Fruit fly (Drosophila melanogaster) whole organism, embryonic: ENCODE results near the gene Rab30.

Experiments used
- Bgb ChIP-seq: fragments of 200-800 bp; sonication (Bioruptor generic); IDR thresholded peaks from 2 replicates; pipeline ENCODE4 v1.3.6; 2022; ENCODE audit warnings: missing biosample characterization, missing genetic modification characterization; ENCODE audit not compliant: partially characterized antibody
- Blimp-1 ChIP-seq: fragments of 200-800 bp; sonication (Bioruptor generic); optimal IDR thresholded peaks from 3 replicates; lab custom pipeline; 2018; ENCODE audit warnings: missing biosample characterization, missing genetic modification characterization, mild to moderate bottlenecking, moderate library complexity, missing genetic modification reagents
- CG10366 ChIP-seq: fragments of 200-800 bp; sonication (Bioruptor generic); IDR thresholded peaks from 2 replicates; pipeline ENCODE4 v1.3.6; 2022; ENCODE audit warnings: missing biosample characterization, missing genetic modification characterization
- CG12769 ChIP-seq: fragments of 200-800 bp; sonication (Bioruptor generic); optimal IDR thresholded peaks from 2 replicates; lab custom pipeline; 2019; ENCODE audit warnings: missing biosample characterization, mild to moderate bottlenecking, missing genetic modification characterization, moderate library complexity
- CG17328 ChIP-seq: fragments of 200-800 bp; sonication (Bioruptor generic); IDR thresholded peaks from 2 replicates; pipeline ENCODE4 v1.3.6; 2022; ENCODE audit warnings: missing biosample characterization, missing genetic modification characterization
- CG2199 ChIP-seq: fragments of 200-800 bp; sonication (Bioruptor generic); IDR thresholded peaks from 3 replicates; pipeline ENCODE4 v1.3.6; 2022; ENCODE audit warnings: missing biosample characterization, missing genetic modification characterization
- CG31388 ChIP-seq: fragments of 200-800 bp; sonication (Bioruptor generic); optimal IDR thresholded peaks from 2 replicates; lab custom pipeline; 2016; ENCODE audit warnings: missing biosample characterization, missing genetic modification characterization
- CG34224 ChIP-seq: fragments of 200-800 bp; sonication (Bioruptor generic); IDR thresholded peaks from 3 replicates; pipeline ENCODE4 v1.3.6; 2022; ENCODE audit warnings: missing biosample characterization, missing genetic modification characterization; ENCODE audit not compliant: partially characterized antibody
- CG6254 ChIP-seq: fragments of 200-800 bp; sonication (Bioruptor generic); optimal IDR thresholded peaks from 3 replicates; lab custom pipeline; 2017; ENCODE audit warnings: mild to moderate bottlenecking, missing biosample characterization, missing genetic modification reagents, missing genetic modification characterization
- CG8944 ChIP-seq: fragments of 200-800 bp; sonication (Bioruptor generic); optimal IDR thresholded peaks from 3 replicates; lab custom pipeline; 2016; ENCODE audit warnings: missing biosample characterization, missing genetic modification characterization
- D ChIP-seq, 2 experiments: fragments of 200-800 bp in 1 of 2; fragments of >200 bp in 1 of 2; sonication (Bioruptor generic) in 1 of 2; optimal IDR thresholded peaks; 2 replicates in 1 of 2; 3 replicates in 1 of 2; lab custom pipeline; 2017; ENCODE audit warnings: mild to moderate bottlenecking in 1 of 2, missing biosample characterization in 1 of 2, missing genetic modification characterization in 1 of 2, missing genetic modification reagents in 1 of 2
- D19A ChIP-seq: fragments of 200-800 bp; optimal IDR thresholded peaks from 3 replicates; lab custom pipeline; 2019; ENCODE audit warnings: missing biosample characterization, mild to moderate bottlenecking, missing genetic modification characterization, moderate library complexity
- Deaf1 ChIP-seq: fragments of 200-800 bp; optimal IDR thresholded peaks from 3 replicates; lab custom pipeline; 2019; ENCODE audit warnings: missing biosample characterization, mild to moderate bottlenecking, missing genetic modification characterization, moderate library complexity
- Dref ChIP-seq: fragments of 200-800 bp; sonication (Bioruptor generic); IDR thresholded peaks from 2 replicates; pipeline ENCODE4 v1.3.6; 2022; ENCODE audit warnings: missing biosample characterization, missing genetic modification characterization
- Drgx ChIP-seq: fragments of 200-800 bp; sonication (Bioruptor generic); IDR thresholded peaks from 2 replicates; pipeline ENCODE4 v1.3.6; 2022; ENCODE audit warnings: missing biosample characterization, missing genetic modification characterization
- Ets65A ChIP-seq: fragments of 200-800 bp; sonication (Bioruptor generic); peaks from one replicate; lab custom pipeline; 2016; ENCODE audit warnings: missing biosample characterization, missing genetic modification characterization
- Gug ChIP-seq: fragments of 200-800 bp; sonication (Bioruptor generic); IDR thresholded peaks from 4 replicates; pipeline ENCODE4 v1.3.6; 2022; ENCODE audit warnings: missing biosample characterization, missing genetic modification characterization
- MTF-1 ChIP-seq: fragments of 200-800 bp; sonication (Bioruptor generic); optimal IDR thresholded peaks from 2 replicates; lab custom pipeline; 2018; ENCODE audit warnings: missing biosample characterization, mild to moderate bottlenecking, missing genetic modification characterization, borderline replicate concordance
- Med ChIP-seq: fragments of 200-800 bp; sonication (Bioruptor generic); peaks from one replicate; lab custom pipeline; 2016; ENCODE audit warnings: missing biosample characterization, missing genetic modification characterization, mild to moderate bottlenecking, inconsistent platforms, moderate library complexity
- Opbp ChIP-seq: fragments of 200-800 bp; sonication (Bioruptor generic); IDR thresholded peaks from 3 replicates; pipeline ENCODE4 v1.3.6; 2022; ENCODE audit warnings: missing biosample characterization, missing genetic modification characterization; ENCODE audit not compliant: partially characterized antibody
- Side ChIP-seq: fragments of 200-800 bp; sonication (Bioruptor generic); optimal IDR thresholded peaks from 2 replicates; lab custom pipeline; 2016; ENCODE audit warnings: missing biosample characterization, missing genetic modification characterization
- abd-A ChIP-seq: fragments of 200-800 bp; sonication (Bioruptor generic); optimal IDR thresholded peaks from 3 replicates; lab custom pipeline; 2019; ENCODE audit warnings: missing biosample characterization, mild to moderate bottlenecking, missing genetic modification characterization, moderate library complexity
- ap ChIP-seq: fragments of 200-800 bp; sonication (Bioruptor generic); IDR thresholded peaks from 2 replicates; pipeline ENCODE4 v1.3.6; 2022; ENCODE audit warnings: missing biosample characterization, missing genetic modification characterization
- cg ChIP-seq: fragments of 200-800 bp; sonication (Bioruptor generic); optimal IDR thresholded peaks from 3 replicates; lab custom pipeline; 2019; ENCODE audit warnings: missing biosample characterization, mild to moderate bottlenecking, missing genetic modification characterization, moderate library complexity
- chinmo ChIP-seq: fragments of 200-800 bp; sonication (Bioruptor generic); IDR thresholded peaks from 4 replicates; pipeline ENCODE4 v1.3.6; 2022; ENCODE audit warnings: missing biosample characterization, missing genetic modification characterization; ENCODE audit not compliant: partially characterized antibody
- chm ChIP-seq: fragments of 200-800 bp; sonication (Bioruptor generic); IDR thresholded peaks from 2 replicates; pipeline ENCODE4 v1.3.6; 2022; ENCODE audit warnings: missing biosample characterization, missing genetic modification characterization
- cwo ChIP-seq: fragments of 200-800 bp; sonication (Bioruptor generic); optimal IDR thresholded peaks from 3 replicates; lab custom pipeline; 2017; ENCODE audit warnings: missing biosample characterization, missing genetic modification characterization, mild to moderate bottlenecking, moderate library complexity, missing genetic modification reagents
- hbn ChIP-seq: fragments of 200-800 bp; sonication (Bioruptor generic); IDR thresholded peaks from 2 replicates; pipeline ENCODE4 v1.3.6; 2022; ENCODE audit warnings: missing biosample characterization, missing genetic modification characterization; ENCODE audit not compliant: partially characterized antibody
- lbe ChIP-seq: fragments of 200-800 bp; sonication (Bioruptor generic); optimal IDR thresholded peaks from 2 replicates; lab custom pipeline; 2016; ENCODE audit warnings: missing biosample characterization, mild to moderate bottlenecking, missing genetic modification characterization
- nerfin-2 ChIP-seq: fragments of 200-800 bp; sonication (Bioruptor generic); IDR thresholded peaks from 2 replicates; pipeline ENCODE4 v1.3.6; 2022; ENCODE audit warnings: missing biosample characterization, missing genetic modification characterization; ENCODE audit not compliant: partially characterized antibody
- nom ChIP-seq: fragments of 200-800 bp; sonication (Bioruptor generic); optimal IDR thresholded peaks from 2 replicates; lab custom pipeline; 2017; ENCODE audit warnings: missing biosample characterization, missing genetic modification characterization, mild to moderate bottlenecking, moderate library complexity, missing genetic modification reagents
- oc ChIP-seq: fragments of 200-800 bp; sonication (Bioruptor generic); optimal IDR thresholded peaks from 2 replicates; lab custom pipeline; 2018; ENCODE audit warnings: missing biosample characterization, mild to moderate bottlenecking, missing genetic modification characterization, moderate library complexity
- onecut ChIP-seq: fragments of 200-800 bp; sonication (Bioruptor generic); IDR thresholded peaks from 2 replicates; pipeline ENCODE4 v1.3.6; 2022; ENCODE audit warnings: missing biosample characterization, missing genetic modification characterization
- prd ChIP-seq, 3 experiments: fragments of >200 bp in 2 of 3; fragments of 200-800 bp in 1 of 3; sonication (Bioruptor generic) in 1 of 3; optimal IDR thresholded peaks in 2 of 3; IDR thresholded peaks in 1 of 3; 2 replicates in 2 of 3; 3 replicates in 1 of 3; pipeline versions ENCODE4 v1.3.6 to Lab custom; 2017 to 2022; ENCODE audit warnings: missing biosample characterization in 1 of 3, missing genetic modification characterization in 1 of 3
- pros ChIP-seq: fragments of 200-800 bp; sonication (Bioruptor generic); optimal IDR thresholded peaks from 3 replicates; lab custom pipeline; 2019; ENCODE audit warnings: missing biosample characterization, mild to moderate bottlenecking, missing genetic modification characterization, moderate library complexity
- psq ChIP-seq: fragments of 200-800 bp; sonication (Bioruptor generic); optimal IDR thresholded peaks from 2 replicates; lab custom pipeline; 2017; ENCODE audit warnings: missing biosample characterization, missing genetic modification characterization
- ro ChIP-seq: fragments of 200-800 bp; sonication (Bioruptor generic); IDR thresholded peaks from 2 replicates; pipeline ENCODE4 v1.3.6; 2022; ENCODE audit warnings: missing biosample characterization, missing genetic modification characterization

The Rab30 gene

DNA sequence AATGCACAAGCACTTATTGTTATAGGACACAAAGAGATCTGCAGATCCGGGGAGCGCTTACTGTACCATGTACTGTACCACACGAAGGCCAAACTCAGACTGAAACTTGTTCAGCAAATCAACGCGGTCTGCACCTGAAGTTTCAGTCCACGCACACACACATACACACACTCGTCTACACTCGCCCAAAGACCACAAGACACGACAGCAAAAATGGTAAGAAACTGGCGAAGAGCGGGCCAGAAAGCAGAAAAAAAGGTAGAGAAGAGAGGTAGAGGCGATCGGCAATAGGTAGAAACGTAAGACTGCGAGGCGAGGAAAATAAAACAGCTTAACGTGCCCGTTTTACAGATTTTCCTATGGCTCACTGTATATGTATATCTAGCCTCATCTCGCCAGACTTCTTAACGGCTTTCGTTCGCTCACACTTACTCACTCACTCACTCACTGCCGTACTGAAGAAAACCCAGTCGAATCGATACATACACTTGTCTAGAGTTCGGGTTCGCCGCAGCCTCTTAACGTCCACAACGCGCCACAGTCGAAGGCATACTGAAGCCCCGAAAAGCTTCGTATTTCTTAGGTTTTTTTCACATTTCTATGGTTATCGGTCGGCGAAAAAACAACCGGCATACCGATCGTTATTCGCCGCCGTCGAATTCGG, 22.5 kb downstream of the Rab30 start, which contains the start of gene uif (continued):
- peak; percentile 43 for TF ChIP-seq nom (GFP tag; lab: Kevin White, UChicago)
- no peak for TF ChIP-seq abd-A (tag; lab: Kevin White, UChicago)
- no peak for TF ChIP-seq prd (optimal IDR thresholded peaks at IDR 0.05; lab: Kevin White, UChicago)
- 0 out of 3 replicates have a peak, but pooled peaks have one; percentile 9 for TF ChIP-seq prd (GFP tag; IDR thresholded peaks at IDR 0.05; lab: Robert Waterston, UW)
- TF ChIP-seq CG8944 (GFP tag; lab: Kevin White, UChicago) = no peak
- peak; percentile 91 for TF ChIP-seq CG12769 (tag; lab: Kevin White, UChicago)
- TF ChIP-seq Gug (GFP tag; lab: Robert Waterston, UW) = no peak
- TF ChIP-seq Drgx (GFP tag; lab: Robert Waterston, UW) = peak; percentile 20; the same call in 1 of the 2 replicates
- no peak for TF ChIP-seq lbe (GFP tag; lab: Kevin White, UChicago)
- TF ChIP-seq CG2199 (GFP tag; lab: Robert Waterston, UW) = 0 out of 3 replicates have a peak, but pooled peaks have one; percentile 6
- TF ChIP-seq chm (GFP tag; lab: Robert Waterston, UW) = peak; percentile 48; the same call in 1 of the 2 replicates
- TF ChIP-seq onecut (GFP tag; lab: Robert Waterston, UW) = peak; percentile 45; the same call in 1 of the 2 replicates
- no peak for TF ChIP-seq MTF-1 (GFP tag; lab: Kevin White, UChicago)
- TF ChIP-seq CG31388 (GFP tag; lab: Kevin White, UChicago) = no peak
- no peak for TF ChIP-seq ro (GFP tag; lab: Robert Waterston, UW)
- TF ChIP-seq Opbp (GFP tag; lab: Robert Waterston, UW) = no peak
- 0 out of 2 replicates have a peak, but pooled peaks have one; percentile 21 for TF ChIP-seq hbn (GFP tag; lab: Robert Waterston, UW)
- TF ChIP-seq Blimp-1 (GFP tag; lab: Kevin White, UChicago) = peak; percentile 26
- peak; percentile 60 for TF ChIP-seq Med
- peak; percentile 95 for TF ChIP-seq pros
- TF ChIP-seq CG6254 (GFP tag; lab: Kevin White, UChicago) = no peak
- no peak for TF ChIP-seq CG10366 (GFP tag; lab: Robert Waterston, UW)
- TF ChIP-seq psq (GFP tag; lab: Kevin White, UChicago) = peak; percentile 28
- TF ChIP-seq D (optimal IDR thresholded peaks at IDR 0.05; lab: Kevin White, UChicago) = peak; percentile 77
- TF ChIP-seq D (GFP tag; optimal IDR thresholded peaks at IDR 0.05; lab: Kevin White, UChicago) = no peak
- TF ChIP-seq CG17328 (GFP tag; lab: Robert Waterston, UW) = no peak
- TF ChIP-seq cwo (GFP tag; lab: Kevin White, UChicago) = no peak
- no peak for TF ChIP-seq Dref (GFP tag; lab: Robert Waterston, UW)
- peak; percentile 55; the same call in 1 of the 4 replicates for TF ChIP-seq chinmo (GFP tag; lab: Robert Waterston, UW)
- TF ChIP-seq CG34224 (GFP tag; lab: Robert Waterston, UW) = peak; percentile 37; the same call in 1 of the 3 replicates
- peak; percentile 76 for TF ChIP-seq oc (tag; lab: Kevin White, UChicago)
- peak; percentile 26; the same call in 1 of the 2 replicates for TF ChIP-seq Bgb
- TF ChIP-seq ap = no peak
- TF ChIP-seq nerfin-2 = 0 out of 2 replicates have a peak, but pooled peaks have one; percentile 24
- TF ChIP-seq Deaf1 (tag; lab: Kevin White, UChicago) = peak; percentile 94
- TF ChIP-seq D19A (tag; lab: Kevin White, UChicago) = peak; percentile 27
- TF ChIP-seq cg = peak; percentile 73
- no peak for TF ChIP-seq Side
- TF ChIP-seq Ets65A (GFP tag; lab: Kevin White, UChicago) = no peak
